Worm (Caenorhabditis elegans): ENCODE data around the gene ZK616.1.
A peak's percentile ranks its signal among the peaks of the same experiment; 100 is the strongest.

ZK616.1 gene

ce11 chrIV:5388477-5389065 is 12.1 kb upstream of the ZK616.1 start, which contains the start of gene elo-6 (continued):
- TF ChIP-seq tbx-2 (tag; optimal IDR thresholded peaks at IDR 0.05) (peak; percentile 1), mef-2 (tag; optimal IDR thresholded peaks at IDR 0.05) (no peak), isw-1 (GFP tag; IDR thresholded peaks at IDR 0.05) (no peak), nhr-85 (tag) (peak; percentile 84), nhr-19 (GFP tag; conservative IDR thresholded peaks at IDR 0.05) (no peak), lin-35 (GFP tag; optimal IDR thresholded peaks at IDR 0.05) (peak in 1 of 2 experiments; percentile 46), xbp-1 (tag; optimal IDR thresholded peaks at IDR 0.05) (peak; percentile 2), tlp-1 (tag; optimal IDR thresholded peaks at IDR 0.05) (no peak), nhr-71 (tag; optimal IDR thresholded peaks at IDR 0.05) (peak; percentile 58), ces-1 (GFP tag; optimal IDR thresholded peaks at IDR 0.05) (no peak), unc-30 (tag; optimal IDR thresholded peaks at IDR 0.05) (no peak), nhr-20 (tag; optimal IDR thresholded peaks at IDR 0.05) (peak; percentile 45), fos-1 (tag; optimal IDR thresholded peaks at IDR 0.05) (no peak), snu-23 (GFP tag; optimal IDR thresholded peaks at IDR 0.05) (peak; percentile 33), unc-62 (GFP tag; optimal IDR thresholded peaks at IDR 0.05) (no peak), zip-4 (GFP tag; optimal IDR thresholded peaks at IDR 0.05) (no peak), F16B12.6 (tag; optimal IDR thresholded peaks at IDR 0.05) (no peak), unc-130 (tag; optimal IDR thresholded peaks at IDR 0.05) (no peak), fkh-4 (tag; optimal IDR thresholded peaks at IDR 0.05; ENCODE audit: borderline replicate concordance) (no peak), lin-13 (GFP tag; optimal IDR thresholded peaks at IDR 0.05) (no peak), unc-98 (GFP tag; IDR thresholded peaks at IDR 0.05) (no peak), elt-3 (tag; optimal IDR thresholded peaks at IDR 0.05) (no peak), egl-27 (tag; optimal IDR thresholded peaks at IDR 0.05) (no peak), jun-1 (tag; optimal IDR thresholded peaks at IDR 0.05) (no peak), pqm-1 (tag; optimal IDR thresholded peaks at IDR 0.05) (no peak), ceh-63 (GFP tag; optimal IDR thresholded peaks at IDR 0.05) (no peak), blmp-1 (tag; optimal IDR thresholded peaks at IDR 0.05) (peak; percentile 32), ceh-88 (GFP tag; IDR thresholded peaks at IDR 0.05) (no peak), ama-1 (optimal IDR thresholded peaks at IDR 0.05) (no peak), nhr-47 (tag; optimal IDR thresholded peaks at IDR 0.05) (no peak), sox-4 (tag; optimal IDR thresholded peaks at IDR 0.05) (no peak), zag-1 (tag; optimal IDR thresholded peaks at IDR 0.05) (no peak), mdl-1 (tag; optimal IDR thresholded peaks at IDR 0.05) (no peak), lin-14 (GFP tag; optimal IDR thresholded peaks at IDR 0.05) (peak; percentile 79), pax-3 (tag; optimal IDR thresholded peaks at IDR 0.05) (no peak), C16A3.4 (tag; optimal IDR thresholded peaks at IDR 0.05) (no peak), grh-1 (GFP tag; IDR thresholded peaks at IDR 0.05) (no peak), ceh-8 (GFP tag; optimal IDR thresholded peaks at IDR 0.05) (no peak)

- TF ChIP-seq lin-14 (GFP tag; optimal IDR thresholded peaks at IDR 0.05): peak; percentile 19
- TF ChIP-seq nhr-85 (tag): peak; percentile 47
- no peak for TF ChIP-seq aha-1 (tag; optimal IDR thresholded peaks at IDR 0.05)
Measured at ce11 chrIV:5389951-5390350, 10.8 kb upstream of the ZK616.1 start.

ce11 chrIV:5391507-5392057 is 9.1 kb upstream of the ZK616.1 start, which contains the start of the genes htp-1 and ZK616.5:
htp-1 (minus strand) TSS chrIV:5391557.
ZK616.5 (plus strand) TSS chrIV:5391929.
- TF ChIP-seq hlh-17 (GFP tag; optimal IDR thresholded peaks at IDR 0.05; ENCODE audit: borderline replicate concordance) (no peak), fkh-8 (tag; optimal IDR thresholded peaks at IDR 0.05) (no peak), lin-35 (GFP tag; optimal IDR thresholded peaks at IDR 0.05) (no peak)

Data from whole organism, L1 larva.